Worm (Caenorhabditis elegans) whole organism, L4 larva: Measurements from ENCODE around the gene C06H2.2.

ENCODE experiments used
- attf-4 ChIP-seq: sonication (generic microtip); optimal IDR thresholded peaks from 3 replicates; lab custom pipeline; 2017; ENCODE audit warnings: missing biosample characterization, missing genetic modification characterization
- lin-1 ChIP-seq: fragments of 200-800 bp; sonication (Bioruptor generic); IDR thresholded peaks from 2 replicates; pipeline ENCODE4 v1.3.6; 2022; ENCODE audit warnings: missing genetic modification reagents, missing genetic modification characterization, missing compliant biosample characterization
- lin-38 ChIP-seq: fragments of 200-800 bp; sonication (Bioruptor generic); IDR thresholded peaks from 2 replicates; pipeline ENCODE4 v1.3.6; 2022; ENCODE audit warnings: missing genetic modification reagents, missing genetic modification characterization, missing compliant biosample characterization
- madf-9 ChIP-seq: fragments of 200-800 bp; sonication (Bioruptor generic); conservative IDR thresholded peaks from 2 replicates; pipeline ENCODE4 v1.3.6; 2022; ENCODE audit warnings: missing genetic modification reagents, missing genetic modification characterization, missing compliant biosample characterization
- mdl-1 ChIP-seq, 2 experiments: fragments of 150-350 bp in 1 of 2; sonication (generic microtip) in 1 of 2; optimal IDR thresholded peaks; 2 replicates each; lab custom pipeline; 2014 to 2017; ENCODE audit warnings: missing biosample characterization in 2 of 2, missing genetic modification characterization in 2 of 2
- nhr-102 ChIP-seq: sonication (generic microtip); optimal IDR thresholded peaks from 2 replicates; lab custom pipeline; 2016; ENCODE audit warnings: mild to moderate bottlenecking, missing genetic modification characterization, moderate library complexity, missing compliant biosample characterization
- vab-7 ChIP-seq: fragments of 200-800 bp; sonication (Bioruptor generic); IDR thresholded peaks from 2 replicates; pipeline ENCODE4 v1.3.6; 2022; ENCODE audit warnings: missing genetic modification reagents, missing genetic modification characterization, missing compliant biosample characterization

- TF ChIP-seq madf-9 (GFP tag; lab: Robert Waterston, UW) (no peak), vab-7 (GFP tag; lab: Robert Waterston, UW) (no peak), lin-38 (GFP tag; lab: Robert Waterston, UW) (no peak), lin-1 (GFP tag; lab: Robert Waterston, UW) (no peak), nhr-102 (tag; lab: Kevin White, UChicago) (no peak), mdl-1 (tag; optimal IDR thresholded peaks at IDR 0.05; lab: Kevin White, UChicago) (no peak), attf-4 (tag; lab: Kevin White, UChicago) (no peak)
Observed at ce11 chrV:11127197-11127596, 2.2 kb downstream of the C06H2.2 start, which contains the start of gene jmjd-5.
